Worm (Caenorhabditis elegans) whole organism, L1 larva: ENCODE results near the gene skat-1.

Experiments
- C04F5.9 ChIP-seq: sonication (generic microtip); optimal IDR thresholded peaks from 2 replicates; lab custom pipeline; 2016; ENCODE audit warnings: missing genetic modification characterization, missing compliant biosample characterization
- C16A3.4 ChIP-seq: fragments of 150-350 bp; optimal IDR thresholded peaks from 2 replicates; lab custom pipeline; 2014; ENCODE audit warnings: missing biosample characterization, missing genetic modification characterization
- C34B4.2 ChIP-seq: sonication (generic microtip); optimal IDR thresholded peaks from 2 replicates; lab custom pipeline; 2017; ENCODE audit warnings: mild to moderate bottlenecking, missing genetic modification characterization, missing compliant biosample characterization
- F16B12.6 ChIP-seq: fragments of 150-350 bp; optimal IDR thresholded peaks from 2 replicates; lab custom pipeline; 2014; ENCODE audit warnings: missing biosample characterization, missing genetic modification characterization
- Y116A8C.19 ChIP-seq: sonication (generic microtip); optimal IDR thresholded peaks from 2 replicates; lab custom pipeline; 2016; ENCODE audit warnings: missing compliant biosample characterization, missing genetic modification characterization, borderline replicate concordance
- ama-1 ChIP-seq: fragments of 150-350 bp; optimal IDR thresholded peaks from 2 replicates; lab custom pipeline; 2014
- blmp-1 ChIP-seq: fragments of 150-350 bp; optimal IDR thresholded peaks from 2 replicates; lab custom pipeline; 2014; ENCODE audit warnings: missing biosample characterization, missing genetic modification characterization
- ceh-82 ChIP-seq, 3 experiments: fragments of 150-350 bp in 1 of 3; sonication (generic microtip) in 2 of 3; optimal IDR thresholded peaks; 2 replicates each; lab custom pipeline; 2014 to 2017; ENCODE audit warnings: missing biosample characterization in 3 of 3, missing genetic modification characterization in 3 of 3
- ceh-88 ChIP-seq: fragments of 200-800 bp; sonication (Bioruptor generic); IDR thresholded peaks from 2 replicates; pipeline ENCODE4 v1.3.6; 2022; ENCODE audit warnings: missing genetic modification characterization, missing compliant biosample characterization
- dpl-1 ChIP-seq, 3 experiments: fragments of 150-350 bp in 2 of 3; sonication (generic microtip) in 1 of 3; optimal IDR thresholded peaks; 2 replicates each; lab custom pipeline; 2014 to 2017; ENCODE audit warnings: missing biosample characterization in 3 of 3, missing genetic modification characterization in 3 of 3, missing genetic modification reagents in 3 of 3
- dsc-1 ChIP-seq: sonication (generic microtip); optimal IDR thresholded peaks from 2 replicates; lab custom pipeline; 2016; ENCODE audit warnings: mild to moderate bottlenecking, missing genetic modification characterization, missing compliant biosample characterization
- efl-1 ChIP-seq, 4 experiments: fragments of 150-350 bp; optimal IDR thresholded peaks in 3 of 4; peaks in 1 of 4; 1 replicate in 1 of 4; 2 replicates in 3 of 4; lab custom pipeline; 2014; ENCODE audit warnings: missing biosample characterization in 2 of 4, missing genetic modification characterization in 2 of 4, missing genetic modification reagents in 2 of 4
- efl-3 ChIP-seq: fragments of 200-800 bp; sonication (Bioruptor generic); optimal IDR thresholded peaks from 2 replicates; lab custom pipeline; 2018; ENCODE audit warnings: mild to moderate bottlenecking, missing genetic modification characterization, missing compliant biosample characterization
- elt-3 ChIP-seq, 6 experiments: fragments of 150-350 bp in 1 of 6; sonication (generic microtip); optimal IDR thresholded peaks; 2 replicates each; lab custom pipeline; 2017 to 2018; ENCODE audit warnings: missing biosample characterization in 6 of 6, missing genetic modification characterization in 6 of 6, inconsistent platforms in 1 of 6
- fkh-10 ChIP-seq: sonication (generic microtip); optimal IDR thresholded peaks from 2 replicates; lab custom pipeline; 2017; ENCODE audit warnings: missing biosample characterization, missing genetic modification reagents, missing genetic modification characterization
- fkh-4 ChIP-seq: sonication (generic microtip); optimal IDR thresholded peaks from 2 replicates; lab custom pipeline; 2016; ENCODE audit warnings: missing compliant biosample characterization, missing genetic modification characterization, borderline replicate concordance
- fkh-8 ChIP-seq: sonication (generic microtip); optimal IDR thresholded peaks from 2 replicates; lab custom pipeline; 2016; ENCODE audit warnings: mild to moderate bottlenecking, missing genetic modification characterization, missing compliant biosample characterization
- hpl-2 ChIP-seq: fragments of 150-350 bp; optimal IDR thresholded peaks from 2 replicates; lab custom pipeline; 2014; ENCODE audit warnings: missing biosample characterization, missing genetic modification reagents, missing genetic modification characterization
- irx-1 ChIP-seq: sonication (generic microtip); optimal IDR thresholded peaks from 2 replicates; lab custom pipeline; 2016; ENCODE audit warnings: missing genetic modification characterization, missing compliant biosample characterization
- isw-1 ChIP-seq: fragments of 200-800 bp; sonication (Bioruptor generic); IDR thresholded peaks from 2 replicates; pipeline ENCODE4 v1.3.6; 2022; ENCODE audit warnings: missing genetic modification characterization, missing compliant biosample characterization
- lin-13 ChIP-seq: fragments of 150-350 bp; optimal IDR thresholded peaks from 2 replicates; lab custom pipeline; 2014; ENCODE audit warnings: missing biosample characterization, missing genetic modification reagents, missing genetic modification characterization
- lin-14 ChIP-seq: fragments of 200-800 bp; sonication (Bioruptor generic); optimal IDR thresholded peaks from 2 replicates; lab custom pipeline; 2018; ENCODE audit warnings: mild to moderate bottlenecking, missing genetic modification characterization, moderate library complexity, missing compliant biosample characterization
- lin-15B ChIP-seq: fragments of 150-350 bp; sonication (generic microtip); optimal IDR thresholded peaks from 3 replicates; lab custom pipeline; 2014; ENCODE audit warnings: missing biosample characterization, missing genetic modification characterization
- lin-35 ChIP-seq, 2 experiments: fragments of 150-350 bp; optimal IDR thresholded peaks; 2 replicates each; lab custom pipeline; 2014; ENCODE audit warnings: missing biosample characterization in 2 of 2, missing genetic modification characterization in 2 of 2, missing genetic modification reagents in 2 of 2
- lin-39 ChIP-seq: fragments of 150-350 bp; optimal IDR thresholded peaks from 2 replicates; lab custom pipeline; 2014; ENCODE audit warnings: missing biosample characterization, missing genetic modification reagents, missing genetic modification characterization
- lir-3 ChIP-seq: sonication (generic microtip); optimal IDR thresholded peaks from 2 replicates; lab custom pipeline; 2016; ENCODE audit warnings: mild to moderate bottlenecking, missing genetic modification characterization, moderate library complexity, missing compliant biosample characterization; ENCODE audit not compliant: poor library complexity
- lsy-2 ChIP-seq, 2 experiments: fragments of 150-350 bp; optimal IDR thresholded peaks; 2 replicates each; lab custom pipeline; 2014; ENCODE audit warnings: missing biosample characterization in 2 of 2, missing genetic modification characterization in 2 of 2
- mdl-1 ChIP-seq, 2 experiments: fragments of 150-350 bp; optimal IDR thresholded peaks; 2 replicates each; lab custom pipeline; 2014 to 2017; ENCODE audit warnings: missing biosample characterization in 2 of 2, missing genetic modification characterization in 2 of 2, inconsistent platforms in 1 of 2
- mef-2 ChIP-seq: fragments of 150-350 bp; optimal IDR thresholded peaks from 2 replicates; lab custom pipeline; 2014; ENCODE audit warnings: missing biosample characterization, missing genetic modification characterization
- mep-1 ChIP-seq: fragments of 150-350 bp; optimal IDR thresholded peaks from 2 replicates; lab custom pipeline; 2014; ENCODE audit warnings: missing biosample characterization, missing genetic modification characterization
- nhr-11 ChIP-seq: fragments of 150-350 bp; optimal IDR thresholded peaks from 2 replicates; lab custom pipeline; 2014; ENCODE audit warnings: missing biosample characterization, missing genetic modification characterization
- nhr-19 ChIP-seq: fragments of 200-800 bp; sonication (Bioruptor generic); conservative IDR thresholded peaks from 2 replicates; pipeline ENCODE4 v1.3.6; 2022; ENCODE audit warnings: missing genetic modification characterization, missing compliant biosample characterization
- nhr-20 ChIP-seq: sonication (generic microtip); optimal IDR thresholded peaks from 2 replicates; lab custom pipeline; 2016; ENCODE audit warnings: mild to moderate bottlenecking, missing genetic modification characterization, missing compliant biosample characterization
- nhr-237 ChIP-seq: fragments of 150-350 bp; optimal IDR thresholded peaks from 2 replicates; lab custom pipeline; 2014; ENCODE audit warnings: missing biosample characterization, missing genetic modification characterization
- nhr-47 ChIP-seq: sonication (generic microtip); optimal IDR thresholded peaks from 2 replicates; lab custom pipeline; 2016; ENCODE audit warnings: mild to moderate bottlenecking, missing genetic modification characterization, moderate library complexity, missing compliant biosample characterization
- nhr-71 ChIP-seq: sonication (generic microtip); optimal IDR thresholded peaks from 2 replicates; lab custom pipeline; 2016; ENCODE audit warnings: mild to moderate bottlenecking, missing genetic modification characterization, moderate library complexity, missing compliant biosample characterization
- nhr-76 ChIP-seq: sonication (generic microtip); optimal IDR thresholded peaks from 2 replicates; lab custom pipeline; 2017; ENCODE audit warnings: missing biosample characterization, missing genetic modification characterization
- nhr-77 ChIP-seq: fragments of 150-350 bp; optimal IDR thresholded peaks from 2 replicates; lab custom pipeline; 2014; ENCODE audit warnings: missing biosample characterization, missing genetic modification characterization
- nhr-85 ChIP-seq: sonication (generic microtip); peaks from one replicate; lab custom pipeline; 2016; ENCODE audit warnings: missing genetic modification characterization, inconsistent platforms, missing compliant biosample characterization
- nhr-90 ChIP-seq: sonication (generic microtip); optimal IDR thresholded peaks from 2 replicates; lab custom pipeline; 2016; ENCODE audit warnings: mild to moderate bottlenecking, missing genetic modification characterization, missing compliant biosample characterization; ENCODE audit not compliant: poor library complexity
- pag-3 ChIP-seq: sonication (generic microtip); optimal IDR thresholded peaks from 2 replicates; lab custom pipeline; 2017; ENCODE audit warnings: missing genetic modification characterization, mild to moderate bottlenecking, missing compliant biosample characterization, antibody characterized with exemption, borderline replicate concordance; ENCODE audit not compliant: insufficient read depth
- rnt-1 ChIP-seq: sonication (generic microtip); optimal IDR thresholded peaks from 2 replicates; lab custom pipeline; 2016; ENCODE audit warnings: mild to moderate bottlenecking, missing genetic modification characterization, moderate library complexity, missing compliant biosample characterization
- skn-1 ChIP-seq: fragments of 150-350 bp; optimal IDR thresholded peaks from 2 replicates; lab custom pipeline; 2014; ENCODE audit warnings: missing biosample characterization, missing genetic modification characterization
- snu-23 ChIP-seq: sonication (generic microtip); optimal IDR thresholded peaks from 2 replicates; lab custom pipeline; 2016; ENCODE audit warnings: missing genetic modification characterization, missing compliant biosample characterization
- sptf-1 ChIP-seq: fragments of 150-350 bp; optimal IDR thresholded peaks from 2 replicates; lab custom pipeline; 2014; ENCODE audit warnings: missing biosample characterization, missing genetic modification characterization
- swsn-7 ChIP-seq: sonication (generic microtip); optimal IDR thresholded peaks from 2 replicates; lab custom pipeline; 2016; ENCODE audit warnings: missing genetic modification characterization, missing compliant biosample characterization
- tbx-2 ChIP-seq: sonication (generic microtip); optimal IDR thresholded peaks from 2 replicates; lab custom pipeline; 2016; ENCODE audit warnings: missing genetic modification characterization, missing compliant biosample characterization
- unc-86 ChIP-seq: sonication (generic microtip); optimal IDR thresholded peaks from 2 replicates; lab custom pipeline; 2016; ENCODE audit warnings: missing genetic modification characterization, missing compliant biosample characterization
- vab-15 ChIP-seq: sonication (generic microtip); optimal IDR thresholded peaks from 2 replicates; lab custom pipeline; 2017; ENCODE audit warnings: missing genotype, mild to moderate bottlenecking, missing genetic modification characterization, missing compliant biosample characterization
- xbp-1 ChIP-seq: sonication (generic microtip); optimal IDR thresholded peaks from 2 replicates; lab custom pipeline; 2016; ENCODE audit warnings: missing genetic modification characterization, missing compliant biosample characterization
- ztf-4 ChIP-seq: fragments of 150-350 bp; optimal IDR thresholded peaks from 2 replicates; lab custom pipeline; 2014; ENCODE audit warnings: missing biosample characterization, missing genetic modification characterization

skat-1 gene

ce11 chrIII:8984960-8985359, 11.6 kb downstream of the skat-1 start:
- TF ChIP-seq mef-2 (tag; lab: Kevin White, UChicago) (peak; percentile 36), unc-86 (tag; lab: Kevin White, UChicago) (peak; percentile 31), tbx-2 (tag; lab: Kevin White, UChicago) (peak; percentile 71), blmp-1 (tag; lab: Kevin White, UChicago) (peak; percentile 45), ceh-88 (0 out of 2 replicates have a peak, but pooled peaks have one; percentile 28), snu-23 (GFP tag; lab: Kevin White, UChicago) (peak; percentile 67), nhr-47 (peak; percentile 50), nhr-11 (tag; lab: Kevin White, UChicago) (no peak), Y116A8C.19 (tag; lab: Kevin White, UChicago) (no peak), swsn-7 (peak; percentile 60), lin-14 (GFP tag; lab: Kevin White, UChicago) (peak; percentile 97), vab-15 (tag; lab: Kevin White, UChicago) (no peak), fkh-10 (GFP tag; lab: Kevin White, UChicago) (peak; percentile 47), lin-15B (tag; lab: Kevin White, UChicago) (peak; percentile 34), fkh-8 (tag; lab: Kevin White, UChicago) (peak; percentile 59), mep-1 (tag; lab: Kevin White, UChicago) (peak; percentile 78), elt-3 (tag; optimal IDR thresholded peaks at IDR 0.05; lab: Kevin White, UChicago) (peak in 2 of 6 experiments; percentile 23 to 42), dsc-1 (tag; lab: Kevin White, UChicago) (peak; percentile 48), hpl-2 (no peak), rnt-1 (tag; lab: Kevin White, UChicago) (peak; percentile 49), nhr-90 (tag; lab: Kevin White, UChicago) (peak; percentile 23), pag-3 (tag; lab: Kevin White, UChicago) (no peak), dpl-1 (GFP tag; optimal IDR thresholded peaks at IDR 0.05; lab: Kevin White, UChicago) (peak; percentile 44 to 55 (median 47)), lin-39 (tag; lab: Kevin White, UChicago) (no peak), lin-13 (GFP tag; lab: Kevin White, UChicago) (no peak), nhr-71 (tag; lab: Kevin White, UChicago) (peak; percentile 79), C04F5.9 (tag; lab: Kevin White, UChicago) (no peak), mdl-1 (tag; optimal IDR thresholded peaks at IDR 0.05; lab: Kevin White, UChicago) (peak in 1 of 2 experiments; percentile 62), isw-1 (GFP tag; lab: Robert Waterston, UW) (peak; percentile 9; the same call in 1 of the 2 replicates), nhr-77 (peak; percentile 82), lin-35 (GFP tag; optimal IDR thresholded peaks at IDR 0.05; lab: Kevin White, UChicago) (peak; percentile 54 to 67), lir-3 (no peak), efl-3 (GFP tag; lab: Kevin White, UChicago) (no peak), nhr-76 (tag; lab: Kevin White, UChicago) (no peak), nhr-19 (GFP tag; lab: Robert Waterston, UW) (peak; percentile 54), xbp-1 (peak; percentile 41), ama-1 (lab: Kevin White, UChicago) (no peak), efl-1 (optimal IDR thresholded peaks at IDR 0.05; lab: Kevin White, UChicago) (peak; percentile 57 to 72), efl-1 (GFP tag; optimal IDR thresholded peaks at IDR 0.05 in 1 of 2; lab: Kevin White, UChicago) (peak; percentile 45 to 89), fkh-4 (no peak), F16B12.6 (peak; percentile 20), lsy-2 (tag; optimal IDR thresholded peaks at IDR 0.05; lab: Kevin White, UChicago) (peak; percentile 60 to 79), nhr-237 (tag; lab: Kevin White, UChicago) (no peak), nhr-85 (tag; lab: Kevin White, UChicago) (peak; percentile 80), irx-1 (tag; lab: Kevin White, UChicago) (peak; percentile 56), ceh-82 (tag; optimal IDR thresholded peaks at IDR 0.05; lab: Kevin White, UChicago) (peak in 2 of 3 experiments; percentile 57 to 77), skn-1 (tag; lab: Kevin White, UChicago) (peak; percentile 61), nhr-20 (tag; lab: Kevin White, UChicago) (peak; percentile 67), sptf-1 (tag; lab: Kevin White, UChicago) (no peak), ztf-4 (tag; lab: Kevin White, UChicago) (peak; percentile 37), C34B4.2 (tag; lab: Kevin White, UChicago) (no peak), C16A3.4 (tag; lab: Kevin White, UChicago) (peak; percentile 52)
